Fruit fly (Drosophila melanogaster): ENCODE measurements around the gene CG3281.

dm6 chr3R:11969217-11969616 is 6.6 kb upstream of the CG3281 start:
- TF ChIP-seq en (GFP tag; optimal IDR thresholded peaks at IDR 0.05) (no peak), CG2116 (GFP tag; optimal IDR thresholded peaks at IDR 0.05) (no peak), E2f2 (GFP tag; IDR thresholded peaks at IDR 0.05) (no peak), bowl (GFP tag; IDR thresholded peaks at IDR 0.05) (no peak), CG10147 (GFP tag; optimal IDR thresholded peaks at IDR 0.05) (no peak), Opbp (GFP tag; IDR thresholded peaks at IDR 0.05; ENCODE audit: partially characterized antibody) (no peak), HHEX (GFP tag; optimal IDR thresholded peaks at IDR 0.05) (no peak), CG42726 (GFP tag; IDR thresholded peaks at IDR 0.05; ENCODE audit: partially characterized antibody) (no peak), Meics (GFP tag; optimal IDR thresholded peaks at IDR 0.05) (no peak), jumu (GFP tag; optimal IDR thresholded peaks at IDR 0.05) (no peak)
